Worm (Caenorhabditis elegans) whole organism, midembryonic: ENCODE measurements around the gene lbp-2.

ENCODE experiments used
- T22C8.4 ChIP-seq: fragments of 200-800 bp; sonication (Bioruptor generic); IDR thresholded peaks from 2 replicates; pipeline ENCODE4 v1.3.6; 2022; ENCODE audit warnings: missing genetic modification characterization, missing compliant biosample characterization
- cog-1 ChIP-seq: sonication (generic microtip); optimal IDR thresholded peaks from 2 replicates; lab custom pipeline; 2016; ENCODE audit warnings: missing genetic modification characterization, missing compliant biosample characterization
- flt-1 ChIP-seq: fragments of 200-800 bp; sonication (Bioruptor generic); IDR thresholded peaks from 2 replicates; pipeline ENCODE4 v1.3.6; 2022; ENCODE audit warnings: missing genetic modification characterization, missing compliant biosample characterization
- klf-2 ChIP-seq: fragments of 200-800 bp; sonication (Bioruptor generic); conservative IDR thresholded peaks from 2 replicates; pipeline ENCODE4 v1.3.6; 2022; ENCODE audit warnings: missing genetic modification reagents, missing genetic modification characterization, missing compliant biosample characterization
- med-1 ChIP-seq: sonication (generic microtip); optimal IDR thresholded peaks from 2 replicates; lab custom pipeline; 2017; ENCODE audit warnings: missing genetic modification characterization, mild to moderate bottlenecking, missing compliant biosample characterization, antibody characterized with exemption, missing genetic modification reagents; ENCODE audit not compliant: insufficient read depth
- ref-1 ChIP-seq: fragments of 200-800 bp; sonication (Bioruptor generic); conservative IDR thresholded peaks from 2 replicates; pipeline ENCODE4 v1.3.6; 2022; ENCODE audit warnings: missing genetic modification reagents, missing genetic modification characterization, missing compliant biosample characterization
- tab-1 ChIP-seq: fragments of 200-800 bp; sonication (Bioruptor generic); IDR thresholded peaks from 2 replicates; pipeline ENCODE4 v1.3.6; 2022; ENCODE audit warnings: missing genetic modification characterization, missing compliant biosample characterization
- ztf-23 ChIP-seq: fragments of 200-800 bp; sonication (Bioruptor generic); IDR thresholded peaks from 2 replicates; pipeline ENCODE4 v1.3.6; 2022; ENCODE audit warnings: missing genetic modification reagents, missing genetic modification characterization, missing compliant biosample characterization
- ztf-29 ChIP-seq: fragments of 200-800 bp; sonication (Bioruptor generic); IDR thresholded peaks from 2 replicates; pipeline ENCODE4 v1.3.6; 2022; ENCODE audit warnings: missing genetic modification reagents, missing genetic modification characterization, missing compliant biosample characterization

The lbp-2 gene

ce11 chrX:3272580-3272979 lies 12.2 kb downstream of the lbp-2 start, which contains the start of gene K09C4.7:
Gene K09C4.7 (plus strand): TSS chrX:3272880.
- TF ChIP-seq ztf-29 (GFP tag; lab: Robert Waterston, UW) (no peak), cog-1 (no peak), med-1 (GFP tag; lab: Kevin White, UChicago) (no peak), klf-2 (GFP tag; lab: Robert Waterston, UW) (no peak), flt-1 (no peak)

ce11 chrX:3280130-3280529 lies 19.7 kb downstream of the lbp-2 start, which contains the start of gene K09C4.10:
Gene K09C4.10 (minus strand): TSS chrX:3280230.
- no peak for TF ChIP-seq T22C8.4 (GFP tag; lab: Robert Waterston, UW)
- TF ChIP-seq cog-1: no peak
- TF ChIP-seq flt-1: no peak
- no peak for TF ChIP-seq tab-1 (GFP tag; lab: Robert Waterston, UW)
- no peak for TF ChIP-seq med-1 (GFP tag; lab: Kevin White, UChicago)
- no peak for TF ChIP-seq klf-2 (GFP tag; lab: Robert Waterston, UW)
- no peak for TF ChIP-seq ztf-23 (GFP tag; lab: Robert Waterston, UW)
- no peak for TF ChIP-seq ztf-29 (GFP tag; lab: Robert Waterston, UW)
- no peak for TF ChIP-seq ref-1

DNA sequence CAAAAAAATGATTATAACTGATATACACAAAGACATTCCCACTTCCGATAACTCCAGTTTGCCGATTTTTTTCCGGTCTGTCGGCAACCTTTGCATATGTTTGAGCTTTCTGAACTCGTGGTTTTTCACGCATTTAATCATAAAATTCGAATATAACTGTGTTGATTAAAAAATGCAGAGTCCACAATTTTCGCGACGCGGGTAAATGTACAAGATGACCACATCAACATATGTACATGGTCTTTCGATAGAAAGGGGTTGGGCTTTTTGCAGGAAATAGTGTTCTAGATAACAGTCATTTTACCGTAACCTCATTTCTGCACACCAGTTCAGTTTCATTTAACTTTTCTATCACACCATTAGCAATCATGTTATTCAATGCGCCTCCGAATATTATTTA lies 21.9 kb downstream of the lbp-2 start, which contains the start of gene K09C4.5:
K09C4.5 (plus strand) TSS at position 326 of the 400 bp plus-strand sequence.
- TF ChIP-seq tab-1 (GFP tag; lab: Robert Waterston, UW) (no peak), T22C8.4 (GFP tag; lab: Robert Waterston, UW) (no peak), med-1 (GFP tag; lab: Kevin White, UChicago) (no peak), cog-1 (no peak), ztf-23 (GFP tag; lab: Robert Waterston, UW) (no peak), ref-1 (no peak), ztf-29 (GFP tag; lab: Robert Waterston, UW) (no peak), klf-2 (GFP tag; lab: Robert Waterston, UW) (no peak), flt-1 (no peak)

DNA sequence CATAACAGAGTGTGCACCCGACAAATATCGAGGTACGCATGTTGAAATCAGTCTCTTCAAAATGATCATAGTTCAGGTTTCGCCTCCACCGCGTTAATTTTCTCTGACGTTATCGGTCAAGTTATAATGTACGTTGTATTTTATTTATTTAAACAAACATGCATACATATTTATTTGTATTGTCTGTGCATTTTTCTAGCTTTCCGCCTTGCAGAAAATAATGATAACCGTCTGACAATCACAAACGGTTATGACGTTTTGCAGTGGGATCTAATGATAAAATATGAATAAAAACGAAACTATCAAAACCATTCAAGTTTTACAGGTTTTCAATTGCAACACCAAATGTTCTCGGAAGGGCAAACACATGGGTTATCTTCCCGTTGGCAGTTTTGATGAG lies 22.8 kb downstream of the lbp-2 start:
- TF ChIP-seq ref-1 (no peak), T22C8.4 (GFP tag; lab: Robert Waterston, UW) (no peak), klf-2 (GFP tag; lab: Robert Waterston, UW) (no peak), ztf-29 (GFP tag; lab: Robert Waterston, UW) (no peak), med-1 (GFP tag; lab: Kevin White, UChicago) (no peak), ztf-23 (GFP tag; lab: Robert Waterston, UW) (no peak), cog-1 (no peak), flt-1 (no peak), tab-1 (GFP tag; lab: Robert Waterston, UW) (no peak)

DNA sequence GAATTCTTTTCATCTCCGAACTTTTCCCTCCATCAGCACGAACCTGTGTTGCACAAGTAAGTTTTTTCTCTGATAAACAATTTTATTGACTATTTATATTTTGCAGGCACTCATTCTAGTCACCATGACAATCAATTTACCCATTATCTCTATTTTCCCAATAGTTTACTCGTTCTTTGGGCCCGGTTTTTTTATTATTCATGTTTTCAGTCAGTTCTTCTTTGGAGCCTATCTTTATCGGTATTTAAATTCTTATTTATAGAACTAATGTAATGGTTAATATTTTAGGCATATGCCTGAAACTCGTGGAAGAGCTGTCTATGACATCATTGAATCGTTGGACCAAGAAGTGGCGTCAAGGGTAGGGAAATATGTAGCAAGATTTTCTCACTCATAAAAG lies 24.6 kb downstream of the lbp-2 start:
- no peak for TF ChIP-seq klf-2 (GFP tag; lab: Robert Waterston, UW)
- no peak for TF ChIP-seq cog-1
- no peak for TF ChIP-seq flt-1
- no peak for TF ChIP-seq T22C8.4 (GFP tag; lab: Robert Waterston, UW)
- no peak for TF ChIP-seq ztf-23 (GFP tag; lab: Robert Waterston, UW)
- TF ChIP-seq ztf-29 (GFP tag; lab: Robert Waterston, UW): no peak

ce11 chrX:3285448-3285847 lies 25.0 kb downstream of the lbp-2 start:
- TF ChIP-seq ref-1 (no peak), med-1 (GFP tag; lab: Kevin White, UChicago) (no peak), T22C8.4 (GFP tag; lab: Robert Waterston, UW) (no peak), ztf-23 (GFP tag; lab: Robert Waterston, UW) (no peak), flt-1 (no peak), tab-1 (GFP tag; lab: Robert Waterston, UW) (no peak), ztf-29 (GFP tag; lab: Robert Waterston, UW) (no peak), klf-2 (GFP tag; lab: Robert Waterston, UW) (no peak), cog-1 (no peak)

- TF ChIP-seq ztf-29 (GFP tag; lab: Robert Waterston, UW) (no peak), ztf-23 (GFP tag; lab: Robert Waterston, UW) (no peak), ref-1 (no peak)
These were observed 28.8 kb downstream of the lbp-2 start, which contains the start of gene K09C4.4 for ce11 chrX:3289183-3289582. Gene K09C4.4 (plus strand): TSS chrX:3289483.

- no peak for TF ChIP-seq klf-2 (GFP tag; lab: Robert Waterston, UW)
- no peak for TF ChIP-seq T22C8.4 (GFP tag; lab: Robert Waterston, UW)
- TF ChIP-seq med-1 (GFP tag; lab: Kevin White, UChicago): no peak
These were observed 29.7 kb downstream of the lbp-2 start for ce11 chrX:3290147-3290546.

DNA sequence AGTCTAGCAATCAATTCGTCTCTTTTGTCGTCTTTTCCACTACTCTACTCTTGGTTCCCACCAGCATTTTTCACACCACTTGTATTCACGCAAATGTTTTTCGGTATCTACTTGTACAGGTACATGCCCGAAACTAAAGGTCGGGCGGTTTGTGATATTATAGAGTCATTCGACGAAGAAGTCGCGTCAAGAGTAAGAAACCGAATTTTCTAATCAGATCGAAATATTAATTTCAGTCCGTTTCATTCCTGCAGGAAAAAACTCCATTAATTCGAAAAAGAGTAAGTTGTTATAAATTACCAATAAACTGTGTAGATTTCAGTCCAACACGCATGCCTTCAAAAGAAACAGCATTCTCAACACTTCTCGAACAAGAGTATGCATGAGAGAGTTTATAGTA lies 31.5 kb downstream of the lbp-2 start:
- no peak for TF ChIP-seq klf-2 (GFP tag; lab: Robert Waterston, UW)
- TF ChIP-seq med-1 (GFP tag; lab: Kevin White, UChicago): no peak
- TF ChIP-seq T22C8.4 (GFP tag; lab: Robert Waterston, UW): no peak
- no peak for TF ChIP-seq flt-1

- TF ChIP-seq ztf-23 (GFP tag; lab: Robert Waterston, UW): no peak
- TF ChIP-seq T22C8.4 (GFP tag; lab: Robert Waterston, UW): no peak
- no peak for TF ChIP-seq flt-1
- TF ChIP-seq cog-1: no peak
- no peak for TF ChIP-seq ref-1
- no peak for TF ChIP-seq ztf-29 (GFP tag; lab: Robert Waterston, UW)
- TF ChIP-seq klf-2 (GFP tag; lab: Robert Waterston, UW): no peak
- no peak for TF ChIP-seq med-1 (GFP tag; lab: Kevin White, UChicago)
- no peak for TF ChIP-seq tab-1 (GFP tag; lab: Robert Waterston, UW)
These were observed 35.8 kb downstream of the lbp-2 start, which contains the start of gene K09C4.2 for ce11 chrX:3296182-3296581. Gene K09C4.2 (plus strand): TSS chrX:3296482.
